Worm (Caenorhabditis elegans) whole organism, mixed stage, embryonic: ENCODE measurements around the gene F20D6.11.

Experiments used
- blmp-1 ChIP-seq: fragments of 150-350 bp; optimal IDR thresholded peaks from 2 replicates; lab custom pipeline; 2014; ENCODE audit warnings: missing biosample characterization, missing genetic modification characterization
- ces-1 ChIP-seq: fragments of 150-350 bp; optimal IDR thresholded peaks from 2 replicates; lab custom pipeline; 2014; ENCODE audit warnings: missing biosample characterization, missing genetic modification reagents, missing genetic modification characterization
- drap-1 ChIP-seq: fragments of 200-800 bp; sonication (Bioruptor generic); optimal IDR thresholded peaks from 3 replicates; lab custom pipeline; 2018; ENCODE audit warnings: mild to moderate bottlenecking, missing genetic modification characterization, missing compliant biosample characterization
- lin-13 ChIP-seq: fragments of 150-350 bp; optimal IDR thresholded peaks from 2 replicates; lab custom pipeline; 2014; ENCODE audit warnings: missing biosample characterization, missing genetic modification characterization
- nhr-12 ChIP-seq: fragments of 150-350 bp; optimal IDR thresholded peaks from 2 replicates; lab custom pipeline; 2014; ENCODE audit warnings: missing biosample characterization, missing genetic modification characterization
- nhr-28 ChIP-seq: fragments of 150-350 bp; optimal IDR thresholded peaks from 2 replicates; lab custom pipeline; 2014; ENCODE audit warnings: missing biosample characterization, missing genetic modification characterization
- sptf-1 ChIP-seq: sonication (generic microtip); optimal IDR thresholded peaks from 2 replicates; lab custom pipeline; 2017; ENCODE audit warnings: mild to moderate bottlenecking, missing genetic modification characterization, moderate library complexity, missing compliant biosample characterization
- unc-62 ChIP-seq: fragments of 150-350 bp; optimal IDR thresholded peaks from 2 replicates; lab custom pipeline; 2014; ENCODE audit warnings: missing biosample characterization, missing genetic modification reagents, missing genetic modification characterization

DNA sequence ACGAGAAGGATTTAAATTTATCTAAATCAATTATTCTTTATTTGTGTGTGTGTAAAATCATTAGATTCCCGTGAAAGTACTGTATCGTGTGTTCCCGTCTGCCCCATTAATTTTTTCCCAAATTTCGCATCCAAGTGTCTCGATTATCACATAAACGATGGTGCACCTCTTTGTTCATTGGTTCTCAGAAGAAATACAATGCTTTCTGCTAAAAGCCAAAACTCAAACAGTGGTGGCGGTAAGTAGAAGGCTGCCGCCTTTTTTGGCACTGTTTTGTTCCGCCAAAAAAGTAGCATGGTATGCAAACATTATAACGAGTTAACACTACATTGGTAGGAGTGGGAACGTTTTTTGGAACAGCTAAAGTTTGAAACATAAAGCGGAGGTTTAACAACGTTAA lies 24.5 kb upstream of the F20D6.11 start:
- TF ChIP-seq nhr-12 (tag; lab: Kevin White, UChicago) (no peak), sptf-1 (no peak), blmp-1 (tag; lab: Kevin White, UChicago) (no peak), nhr-28 (no peak), lin-13 (tag; lab: Kevin White, UChicago) (no peak), ces-1 (GFP tag; lab: Kevin White, UChicago) (no peak), drap-1 (GFP tag; lab: Kevin White, UChicago) (no peak), unc-62 (GFP tag; lab: Kevin White, UChicago) (no peak)
